Fruit fly (Drosophila melanogaster) whole organism, pupa: ENCODE measurements around the gene CG32388.

Experiments
- CG10348 ChIP-seq: fragments of 200-800 bp; sonication (Bioruptor generic); IDR thresholded peaks from 2 replicates; pipeline ENCODE4 v1.3.6; 2022; ENCODE audit warnings: missing biosample characterization, missing genetic modification characterization
- CG13204 ChIP-seq: fragments of 200-800 bp; sonication (Bioruptor generic); optimal IDR thresholded peaks from 2 replicates; lab custom pipeline; 2018; ENCODE audit warnings: missing biosample characterization, mild to moderate bottlenecking, missing genetic modification characterization, moderate library complexity
- CG34367 ChIP-seq: fragments of 200-800 bp; sonication (Bioruptor generic); optimal IDR thresholded peaks from 2 replicates; lab custom pipeline; 2018; ENCODE audit warnings: missing biosample characterization, mild to moderate bottlenecking, missing genetic modification characterization
- CG8301 ChIP-seq: fragments of 200-800 bp; sonication (Bioruptor generic); optimal IDR thresholded peaks from 2 replicates; lab custom pipeline; 2018; ENCODE audit warnings: missing biosample characterization, mild to moderate bottlenecking, missing genetic modification characterization
- D1 ChIP-seq: fragments of 200-800 bp; sonication (Bioruptor generic); optimal IDR thresholded peaks from 2 replicates; lab custom pipeline; 2018; ENCODE audit warnings: missing biosample characterization, mild to moderate bottlenecking, missing genetic modification characterization, moderate library complexity
- EcR ChIP-seq: fragments of 200-800 bp; sonication (Bioruptor generic); optimal IDR thresholded peaks from 3 replicates; lab custom pipeline; 2019; ENCODE audit warnings: missing biosample characterization, missing genetic modification characterization, mild to moderate bottlenecking, moderate library complexity, missing genetic modification reagents
- Ets98B ChIP-seq: fragments of 200-800 bp; sonication (Bioruptor generic); IDR thresholded peaks from 2 replicates; pipeline ENCODE4 v1.3.6; 2022; ENCODE audit warnings: missing biosample characterization, missing genetic modification characterization
- Pif1A ChIP-seq: fragments of 200-800 bp; sonication (Bioruptor generic); optimal IDR thresholded peaks from 3 replicates; lab custom pipeline; 2016; ENCODE audit warnings: missing biosample characterization, missing genetic modification characterization
- Snoo ChIP-seq: fragments of 200-800 bp; sonication (Bioruptor generic); optimal IDR thresholded peaks from 3 replicates; lab custom pipeline; 2017; ENCODE audit warnings: missing biosample characterization, mild to moderate bottlenecking, missing genetic modification characterization, inconsistent platforms
- fd96Ca ChIP-seq: fragments of 200-800 bp; sonication (Bioruptor generic); IDR thresholded peaks from 3 replicates; pipeline ENCODE4 v1.3.6; 2022; ENCODE audit warnings: missing biosample characterization, missing genetic modification characterization
- gl ChIP-seq: fragments of 200-800 bp; sonication (Bioruptor generic); optimal IDR thresholded peaks from 2 replicates; lab custom pipeline; 2018; ENCODE audit warnings: missing biosample characterization, mild to moderate bottlenecking, missing genetic modification characterization

- no peak for TF ChIP-seq EcR (GFP tag; lab: Kevin White, UChicago)
- TF ChIP-seq Snoo (tag; lab: Kevin White, UChicago) = no peak
- no peak for TF ChIP-seq CG10348 (GFP tag; lab: Robert Waterston, UW)
- no peak for TF ChIP-seq Pif1A (GFP tag; lab: Kevin White, UChicago)
- no peak for TF ChIP-seq gl (tag; lab: Kevin White, UChicago)
- TF ChIP-seq fd96Ca = no peak
- TF ChIP-seq CG13204 (GFP tag; lab: Kevin White, UChicago) = no peak
- no peak; the same call in 1 of the 2 replicates for TF ChIP-seq Ets98B (GFP tag; lab: Robert Waterston, UW)
- no peak for TF ChIP-seq CG34367 (tag; lab: Kevin White, UChicago)
- no peak for TF ChIP-seq D1 (tag; lab: Kevin White, UChicago)
- TF ChIP-seq CG8301 (tag; lab: Kevin White, UChicago) = no peak
These were observed 13.0 kb upstream of the CG32388 start for dm6 chr3L:6997410-6997809.
